Worm (Caenorhabditis elegans): ENCODE data around the gene Y20C6A.4.

DNA sequence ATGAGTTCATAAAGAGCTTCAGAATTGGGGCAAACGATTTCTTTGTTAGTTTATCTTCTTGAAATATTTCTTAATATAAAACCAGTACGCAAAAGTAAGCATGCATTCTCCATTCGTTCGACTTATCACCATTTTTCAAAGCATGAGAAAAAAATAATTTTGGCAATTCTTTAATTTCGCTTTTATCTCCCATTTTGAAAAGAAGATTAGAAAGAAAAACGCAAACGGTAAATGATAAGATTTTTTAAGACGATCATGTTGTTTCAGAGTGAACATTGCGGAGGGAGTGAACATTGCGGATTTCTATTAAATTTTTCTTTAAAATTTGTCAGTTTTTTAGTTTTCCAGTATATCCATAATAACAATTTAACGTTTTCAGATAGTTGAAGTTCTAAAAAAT lies 40.7 kb upstream of the Y20C6A.4 start:
- no peak for TF ChIP-seq sdz-38 (tag; optimal IDR thresholded peaks at IDR 0.05)
- TF ChIP-seq ceh-100 (GFP tag; IDR thresholded peaks at IDR 0.05), result no peak
- TF ChIP-seq unc-130 (GFP tag; optimal IDR thresholded peaks at IDR 0.05), result no peak
- no peak for TF ChIP-seq hlh-26 (GFP tag; conservative IDR thresholded peaks at IDR 0.05)
